Worm (Caenorhabditis elegans) whole organism, L3 larva: ENCODE measurements around the gene lgc-4.

Source experiments
- R02D3.7 ChIP-seq: fragments of 150-350 bp; optimal IDR thresholded peaks from 2 replicates; lab custom pipeline; 2014; ENCODE audit warnings: missing biosample characterization, missing genetic modification characterization
- ZK546.5 ChIP-seq: sonication (generic microtip); optimal IDR thresholded peaks from 2 replicates; lab custom pipeline; 2017; ENCODE audit warnings: missing biosample characterization, missing genetic modification characterization
- aly-2 ChIP-seq: fragments of 150-350 bp; optimal IDR thresholded peaks from 2 replicates; lab custom pipeline; 2014; ENCODE audit warnings: missing biosample characterization, missing genetic modification characterization
- ama-1 ChIP-seq: fragments of 150-350 bp; optimal IDR thresholded peaks from 2 replicates; lab custom pipeline; 2018
- ceh-16 ChIP-seq: sonication (generic microtip); optimal IDR thresholded peaks from 2 replicates; lab custom pipeline; 2017; ENCODE audit warnings: missing biosample characterization, missing genetic modification characterization
- ceh-82 ChIP-seq: fragments of 150-350 bp; optimal IDR thresholded peaks from 2 replicates; lab custom pipeline; 2014; ENCODE audit warnings: missing biosample characterization, missing genetic modification characterization
- ceh-9 ChIP-seq: sonication (generic microtip); optimal IDR thresholded peaks from 2 replicates; lab custom pipeline; 2018; ENCODE audit warnings: missing biosample characterization, missing genetic modification characterization
- daf-12 ChIP-seq: fragments of 150-350 bp; optimal IDR thresholded peaks from 2 replicates; lab custom pipeline; 2014; ENCODE audit warnings: missing biosample characterization, missing genetic modification reagents, missing genetic modification characterization
- egl-27 ChIP-seq: sonication (generic microtip); optimal IDR thresholded peaks from 4 replicates; lab custom pipeline; 2017; ENCODE audit warnings: missing biosample characterization, missing genetic modification reagents, missing genetic modification characterization
- egl-5 ChIP-seq: fragments of 150-350 bp; optimal IDR thresholded peaks from 2 replicates; lab custom pipeline; 2017; ENCODE audit warnings: missing biosample characterization, missing genetic modification reagents, missing genetic modification characterization, inconsistent platforms
- elt-1 ChIP-seq: fragments of 150-350 bp; optimal IDR thresholded peaks from 2 replicates; lab custom pipeline; 2014; ENCODE audit warnings: missing biosample characterization, missing genetic modification characterization
- elt-3 ChIP-seq, 3 experiments: fragments of 150-350 bp in 1 of 3; sonication (generic microtip) in 2 of 3; optimal IDR thresholded peaks; 2 replicates in 2 of 3; 4 replicates in 1 of 3; lab custom pipeline; 2014 to 2017; ENCODE audit warnings: missing biosample characterization in 3 of 3, missing genetic modification characterization in 3 of 3
- eor-1 ChIP-seq, 2 experiments: fragments of 150-350 bp; optimal IDR thresholded peaks; 2 replicates each; lab custom pipeline; 2014 to 2018; ENCODE audit warnings: missing biosample characterization in 2 of 2, missing genetic modification characterization in 2 of 2
- fkh-10 ChIP-seq: sonication (generic microtip); optimal IDR thresholded peaks from 2 replicates; lab custom pipeline; 2017; ENCODE audit warnings: missing biosample characterization, missing genetic modification reagents, missing genetic modification characterization
- fkh-2 ChIP-seq: fragments of 150-350 bp; optimal IDR thresholded peaks from 2 replicates; lab custom pipeline; 2014; ENCODE audit warnings: missing biosample characterization, missing genetic modification reagents, missing genetic modification characterization
- fos-1 ChIP-seq: fragments of 150-350 bp; optimal IDR thresholded peaks from 2 replicates; lab custom pipeline; 2014; ENCODE audit warnings: missing biosample characterization, missing genetic modification characterization
- hmg-11 ChIP-seq: sonication (generic microtip); optimal IDR thresholded peaks from 2 replicates; lab custom pipeline; 2016; ENCODE audit warnings: missing genetic modification characterization, missing compliant biosample characterization
- lin-15B ChIP-seq: fragments of 150-350 bp; optimal IDR thresholded peaks from 2 replicates; lab custom pipeline; 2014; ENCODE audit warnings: missing biosample characterization, missing genetic modification characterization
- lin-39 ChIP-seq: fragments of 150-350 bp; optimal IDR thresholded peaks from 2 replicates; lab custom pipeline; 2018; ENCODE audit warnings: missing biosample characterization, missing genetic modification reagents, missing genetic modification characterization
- lsy-12 ChIP-seq: sonication (generic microtip); optimal IDR thresholded peaks from 2 replicates; lab custom pipeline; 2016; ENCODE audit warnings: mild to moderate bottlenecking, missing genetic modification characterization, missing compliant biosample characterization
- mdl-1 ChIP-seq: fragments of 150-350 bp; optimal IDR thresholded peaks from 2 replicates; lab custom pipeline; 2014; ENCODE audit warnings: missing biosample characterization, missing genetic modification characterization
- mml-1 ChIP-seq: fragments of 150-350 bp; sonication (generic microtip); optimal IDR thresholded peaks from 3 replicates; lab custom pipeline; 2014; ENCODE audit warnings: missing biosample characterization, missing genetic modification characterization
- nfya-1 ChIP-seq: sonication (generic microtip); optimal IDR thresholded peaks from 2 replicates; lab custom pipeline; 2017; ENCODE audit warnings: missing genetic modification characterization, mild to moderate bottlenecking, missing compliant biosample characterization, antibody characterized with exemption, moderate library complexity; ENCODE audit not compliant: insufficient read depth
- nhr-11 ChIP-seq: fragments of 150-350 bp; optimal IDR thresholded peaks from 2 replicates; lab custom pipeline; 2014; ENCODE audit warnings: missing biosample characterization, missing genetic modification characterization
- nhr-23 ChIP-seq: fragments of 150-350 bp; optimal IDR thresholded peaks from 2 replicates; lab custom pipeline; 2014; ENCODE audit warnings: missing biosample characterization, missing genetic modification reagents, missing genetic modification characterization
- nhr-237 ChIP-seq: fragments of 150-350 bp; optimal IDR thresholded peaks from 2 replicates; lab custom pipeline; 2014; ENCODE audit warnings: missing biosample characterization, missing genetic modification characterization
- nhr-28 ChIP-seq: fragments of 150-350 bp; optimal IDR thresholded peaks from 2 replicates; lab custom pipeline; 2014; ENCODE audit warnings: missing biosample characterization, missing genetic modification characterization
- nhr-43 ChIP-seq: sonication (generic microtip); optimal IDR thresholded peaks from 2 replicates; lab custom pipeline; 2016; ENCODE audit warnings: mild to moderate bottlenecking, missing genetic modification characterization, missing compliant biosample characterization; ENCODE audit not compliant: poor library complexity, severe bottlenecking
- nhr-67 ChIP-seq: fragments of 150-350 bp; optimal IDR thresholded peaks from 2 replicates; lab custom pipeline; 2014; ENCODE audit warnings: missing biosample characterization, missing genetic modification characterization
- nhr-76 ChIP-seq: fragments of 150-350 bp; sonication (generic microtip); optimal IDR thresholded peaks from 5 replicates; lab custom pipeline; 2014; ENCODE audit warnings: missing biosample characterization, missing genetic modification characterization
- nhr-77 ChIP-seq: fragments of 150-350 bp; optimal IDR thresholded peaks from 2 replicates; lab custom pipeline; 2014; ENCODE audit warnings: missing biosample characterization, missing genetic modification characterization
- pqm-1 ChIP-seq: fragments of 150-350 bp; optimal IDR thresholded peaks from 2 replicates; lab custom pipeline; 2017; ENCODE audit warnings: missing biosample characterization, missing genetic modification characterization, inconsistent platforms
- sea-2 ChIP-seq: fragments of 150-350 bp; sonication (generic microtip); optimal IDR thresholded peaks from 4 replicates; lab custom pipeline; 2014; ENCODE audit warnings: missing biosample characterization, missing genetic modification reagents, missing genetic modification characterization
- skn-1 ChIP-seq: fragments of 150-350 bp; optimal IDR thresholded peaks from 2 replicates; lab custom pipeline; 2014; ENCODE audit warnings: missing biosample characterization, missing genetic modification characterization
- snpc-4 ChIP-seq: fragments of 150-350 bp; optimal IDR thresholded peaks from 2 replicates; lab custom pipeline; 2014; ENCODE audit warnings: missing biosample characterization, missing genetic modification characterization
- unc-39 ChIP-seq: sonication (generic microtip); optimal IDR thresholded peaks from 4 replicates; lab custom pipeline; 2017; ENCODE audit warnings: missing biosample characterization, missing genetic modification characterization
- unc-62 ChIP-seq: fragments of 150-350 bp; sonication (generic microtip); optimal IDR thresholded peaks from 4 replicates; lab custom pipeline; 2014; ENCODE audit warnings: missing biosample characterization, missing genetic modification reagents, missing genetic modification characterization
- zag-1 ChIP-seq: fragments of 150-350 bp; optimal IDR thresholded peaks from 2 replicates; lab custom pipeline; 2014; ENCODE audit warnings: missing biosample characterization, missing genetic modification characterization
- ztf-11 ChIP-seq: fragments of 150-350 bp; optimal IDR thresholded peaks from 2 replicates; lab custom pipeline; 2014; ENCODE audit warnings: missing biosample characterization, missing genetic modification characterization
- ztf-4 ChIP-seq: fragments of 150-350 bp; optimal IDR thresholded peaks from 2 replicates; lab custom pipeline; 2014; ENCODE audit warnings: missing biosample characterization, missing genetic modification characterization

lgc-4 gene

ce11 chrX:9242123-9242522 is at the start of gene lgc-4:
Gene lgc-4 (minus strand): TSS chrX:9242223.
- TF ChIP-seq zag-1 (tag; lab: Kevin White, UChicago): no peak
- TF ChIP-seq nhr-11 (tag; lab: Kevin White, UChicago): no peak
- no peak for TF ChIP-seq lsy-12 (tag; lab: Kevin White, UChicago)
- TF ChIP-seq sea-2 (GFP tag; lab: Kevin White, UChicago): no peak
- TF ChIP-seq R02D3.7: no peak
- TF ChIP-seq eor-1 (tag; optimal IDR thresholded peaks at IDR 0.05; lab: Kevin White, UChicago): no peak
- no peak for TF ChIP-seq elt-1 (tag; lab: Kevin White, UChicago)
- TF ChIP-seq snpc-4 (tag; lab: Kevin White, UChicago): no peak
- no peak for TF ChIP-seq nhr-67 (tag; lab: Kevin White, UChicago)
- no peak for TF ChIP-seq elt-3 (tag; optimal IDR thresholded peaks at IDR 0.05; lab: Kevin White, UChicago)
- no peak for TF ChIP-seq nhr-23 (tag; lab: Kevin White, UChicago)
- TF ChIP-seq hmg-11 (tag; lab: Kevin White, UChicago): no peak
- TF ChIP-seq egl-5: no peak
- no peak for TF ChIP-seq fkh-2 (tag; lab: Kevin White, UChicago)
- no peak for TF ChIP-seq unc-39 (tag; lab: Kevin White, UChicago)
- TF ChIP-seq nhr-237: no peak
- TF ChIP-seq daf-12 (tag; lab: Kevin White, UChicago): no peak
- no peak for TF ChIP-seq ceh-82 (tag; lab: Kevin White, UChicago)
- no peak for TF ChIP-seq nhr-76 (tag; lab: Kevin White, UChicago)
- TF ChIP-seq nhr-43: no peak

- TF ChIP-seq daf-12 (tag; lab: Kevin White, UChicago): no peak
- no peak for TF ChIP-seq fkh-2 (tag; lab: Kevin White, UChicago)
Observed at ce11 chrX:9291345-9291744, 49.3 kb upstream of the lgc-4 start, which contains the start of gene B0416.3. Gene B0416.3 (plus strand): TSS chrX:9291645.

ce11 chrX:9283026-9283425 is 41.0 kb upstream of the lgc-4 start, which contains the start of gene B0416.11:
Gene B0416.11 (minus strand): TSS chrX:9283126.
- TF ChIP-seq egl-27: no peak
- no peak for TF ChIP-seq unc-62 (GFP tag; lab: Kevin White, UChicago)
- TF ChIP-seq snpc-4 (tag; lab: Kevin White, UChicago): no peak
- no peak for TF ChIP-seq ceh-82 (tag; lab: Kevin White, UChicago)
- no peak for TF ChIP-seq nhr-237
- TF ChIP-seq sea-2 (GFP tag; lab: Kevin White, UChicago): no peak
- TF ChIP-seq daf-12 (tag; lab: Kevin White, UChicago): no peak
- TF ChIP-seq lin-39 (tag; lab: Kevin White, UChicago): no peak
- no peak for TF ChIP-seq ceh-9 (tag; lab: Kevin White, UChicago)
- TF ChIP-seq ztf-11 (tag; lab: Kevin White, UChicago): no peak
- TF ChIP-seq nhr-11 (tag; lab: Kevin White, UChicago): no peak
- no peak for TF ChIP-seq nhr-28

- TF ChIP-seq egl-5 (no peak), unc-39 (tag; lab: Kevin White, UChicago) (no peak), lin-39 (tag; lab: Kevin White, UChicago) (no peak), elt-1 (tag; lab: Kevin White, UChicago) (no peak), nhr-77 (no peak), hmg-11 (tag; lab: Kevin White, UChicago) (no peak), nfya-1 (tag; lab: Kevin White, UChicago) (no peak), skn-1 (no peak), egl-27 (no peak), mml-1 (tag; lab: Kevin White, UChicago) (no peak), aly-2 (no peak), mdl-1 (tag; lab: Kevin White, UChicago) (no peak), fos-1 (no peak), snpc-4 (tag; lab: Kevin White, UChicago) (no peak), sea-2 (GFP tag; lab: Kevin White, UChicago) (no peak), nhr-76 (tag; lab: Kevin White, UChicago) (no peak), fkh-10 (GFP tag; lab: Kevin White, UChicago) (no peak)
Observed at ce11 chrX:9278653-9279052, 36.6 kb upstream of the lgc-4 start, which contains the start of gene B0416.4. Gene B0416.4 (plus strand): TSS chrX:9278953.

ce11 chrX:9274574-9274973 is 32.6 kb upstream of the lgc-4 start, which contains the start of gene B0416.10:
Gene B0416.10 (minus strand): TSS chrX:9274674.
- TF ChIP-seq fkh-10 (GFP tag; lab: Kevin White, UChicago) (no peak), nhr-43 (no peak), ztf-4 (no peak), ZK546.5 (tag; lab: Kevin White, UChicago) (no peak), elt-1 (tag; lab: Kevin White, UChicago) (no peak), nhr-23 (tag; lab: Kevin White, UChicago) (no peak), ama-1 (lab: Kevin White, UChicago) (no peak), ceh-16 (tag; lab: Kevin White, UChicago) (no peak), unc-62 (GFP tag; lab: Kevin White, UChicago) (no peak), ceh-9 (tag; lab: Kevin White, UChicago) (no peak), sea-2 (GFP tag; lab: Kevin White, UChicago) (no peak), mdl-1 (tag; lab: Kevin White, UChicago) (no peak), nhr-11 (tag; lab: Kevin White, UChicago) (no peak), nhr-77 (no peak), pqm-1 (tag; lab: Kevin White, UChicago) (no peak), lin-15B (tag; lab: Kevin White, UChicago) (no peak)
- TF ChIP-seq, all 47 proteins: peak for 0
